Fruit fly (Drosophila melanogaster): ENCODE data around the gene eIF4E5.
A peak's percentile ranks its signal among the peaks of the same experiment; 100 is the strongest.

dm6 chr3L:7883298-7883697 is 11.4 kb upstream of the eIF4E5 start:
- TF ChIP-seq spab (GFP tag; optimal IDR thresholded peaks at IDR 0.05): no peak
- TF ChIP-seq Sox15 (GFP tag; optimal IDR thresholded peaks at IDR 0.05): no peak
- TF ChIP-seq Blimp-1 (GFP tag; optimal IDR thresholded peaks at IDR 0.05): no peak
- TF ChIP-seq Eip75B (GFP tag; optimal IDR thresholded peaks at IDR 0.05): no peak
- TF ChIP-seq CG6163 (GFP tag; IDR thresholded peaks at IDR 0.05): peak; percentile 26; the same call in 1 of the 3 replicates
- TF ChIP-seq cyc (GFP tag; optimal IDR thresholded peaks at IDR 0.05): no peak
- TF ChIP-seq CG6276 (GFP tag; optimal IDR thresholded peaks at IDR 0.05): no peak
- TF ChIP-seq CG8632 (GFP tag; optimal IDR thresholded peaks at IDR 0.05): no peak
- TF ChIP-seq CG6792 (GFP tag; optimal IDR thresholded peaks at IDR 0.05): no peak
- TF ChIP-seq Hr39 (GFP tag; optimal IDR thresholded peaks at IDR 0.05): no peak
- TF ChIP-seq CG1621 (tag; optimal IDR thresholded peaks at IDR 0.05): no peak
- no peak for TF ChIP-seq CG9139 (GFP tag; optimal IDR thresholded peaks at IDR 0.05)

Measured in whole organism, prepupa.